Worm (Caenorhabditis elegans): ENCODE measurements around the gene chil-13.

Gene chil-13

DNA sequence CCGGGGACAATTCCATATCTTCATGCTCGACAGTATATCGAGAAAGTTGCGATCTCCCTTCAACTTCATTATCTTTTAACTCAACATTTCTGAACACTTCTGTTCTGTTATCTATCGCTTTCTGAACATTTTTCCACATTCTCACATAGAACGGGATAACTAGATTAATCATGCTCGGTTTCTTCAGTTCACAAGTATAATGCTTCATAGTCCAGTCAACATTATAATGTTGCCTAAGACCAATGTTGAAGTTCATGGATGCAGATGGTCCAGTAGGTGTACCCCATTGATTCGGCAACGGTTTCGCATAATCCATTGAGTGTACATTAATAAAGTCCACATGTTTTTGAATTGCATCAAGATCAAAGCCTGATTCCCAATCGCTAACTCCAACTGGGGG lies 726 bp upstream of the chil-13 start:
- TF ChIP-seq rnt-1 (tag; optimal IDR thresholded peaks at IDR 0.05) (no peak), pha-4 (tag; optimal IDR thresholded peaks at IDR 0.05) (no peak), npax-4 (tag; optimal IDR thresholded peaks at IDR 0.05) (no peak), ets-4 (tag; optimal IDR thresholded peaks at IDR 0.05) (no peak), fax-1 (tag; optimal IDR thresholded peaks at IDR 0.05) (no peak), ceh-45 (GFP tag; IDR thresholded peaks at IDR 0.05) (no peak), pha-2 (tag; optimal IDR thresholded peaks at IDR 0.05) (no peak), syd-9 (tag; optimal IDR thresholded peaks at IDR 0.05) (no peak)

DNA sequence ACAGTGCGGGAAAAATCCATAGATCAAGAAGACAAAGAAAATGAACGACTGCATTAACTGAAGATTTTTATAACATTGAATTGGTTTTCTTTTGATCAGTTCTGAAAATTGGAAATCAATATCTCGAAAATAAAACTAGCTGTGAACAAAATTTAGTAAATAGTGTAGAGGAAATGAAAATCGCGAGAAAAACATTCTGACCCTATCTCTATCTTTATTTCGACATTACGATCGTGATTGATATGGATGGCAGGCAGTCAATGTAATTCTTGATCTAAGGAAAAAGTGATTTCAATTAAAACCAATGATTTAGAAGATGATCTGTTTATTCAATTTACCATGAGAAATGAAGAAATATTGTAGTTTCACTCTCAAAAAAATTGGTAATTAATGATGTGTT lies 2.1 kb downstream of the chil-13 start, which contains the start of gene kin-16:
Gene kin-16 (minus strand): TSS at position 101 of the 400 bp plus-strand sequence.
- TF ChIP-seq che-1 (tag; optimal IDR thresholded peaks at IDR 0.05) = no peak
- no peak for TF ChIP-seq zip-5 (tag; optimal IDR thresholded peaks at IDR 0.05)
- TF ChIP-seq dmd-4 (tag; optimal IDR thresholded peaks at IDR 0.05; ENCODE audit: borderline replicate concordance) = no peak
- TF ChIP-seq ref-2 (tag; optimal IDR thresholded peaks at IDR 0.05) = no peak
- no peak for TF ChIP-seq ceh-24 (tag; optimal IDR thresholded peaks at IDR 0.05)
- no peak for TF ChIP-seq T23F11.4 (GFP tag; optimal IDR thresholded peaks at IDR 0.05)

DNA sequence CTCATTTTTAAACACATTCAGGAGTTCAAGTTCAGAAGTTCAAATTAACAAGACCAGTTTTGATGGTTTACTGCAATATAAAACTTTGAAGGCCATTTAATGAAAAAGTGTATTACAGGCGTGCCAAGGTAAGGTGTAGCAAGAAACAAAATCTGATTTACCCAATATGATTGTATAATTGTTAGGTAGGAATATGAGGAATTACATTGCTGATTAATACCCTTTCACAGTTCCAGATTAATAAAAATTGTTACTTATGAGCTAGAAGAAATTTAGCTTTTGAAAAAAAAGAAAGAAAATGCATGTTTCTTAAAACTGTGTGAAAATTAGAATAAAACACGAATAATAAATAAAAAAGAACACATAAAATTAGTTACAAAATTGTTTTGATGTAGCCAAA lies 4.5 kb downstream of the chil-13 start, which contains the start of gene kin-15:
Gene kin-15 (minus strand): TSS at position 101 of the 400 bp plus-strand sequence.
- TF ChIP-seq unc-42 (tag; optimal IDR thresholded peaks at IDR 0.05) (no peak), pros-1 (tag; optimal IDR thresholded peaks at IDR 0.05) (no peak), fkh-6 (tag; optimal IDR thresholded peaks at IDR 0.05) (no peak)

DNA sequence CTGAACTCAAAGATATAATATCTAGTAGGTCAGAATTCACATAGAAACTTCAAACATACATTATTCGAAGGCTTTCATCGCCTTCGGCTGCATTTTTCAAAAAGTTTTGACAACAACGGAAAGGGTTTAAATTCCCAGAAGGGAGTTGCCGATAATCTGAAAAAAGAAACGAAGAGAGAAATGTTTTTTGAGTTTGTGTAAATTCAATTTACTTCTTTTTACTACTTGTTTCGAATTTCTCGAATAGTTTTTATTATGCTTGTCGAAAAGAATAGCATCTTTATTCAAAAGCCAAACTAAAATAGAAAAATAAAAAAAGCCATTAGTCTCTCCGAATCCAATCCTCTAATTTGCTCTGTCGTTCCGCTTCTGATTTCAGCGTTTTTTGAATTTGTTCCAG lies 7.0 kb downstream of the chil-13 start:
- TF ChIP-seq pat-9 (tag; optimal IDR thresholded peaks at IDR 0.05) (no peak), pha-4 (tag; optimal IDR thresholded peaks at IDR 0.05) (no peak), ceh-34 (tag; optimal IDR thresholded peaks at IDR 0.05) (no peak), syd-9 (tag; optimal IDR thresholded peaks at IDR 0.05) (no peak), C38D4.7 (GFP tag; optimal IDR thresholded peaks at IDR 0.05) (no peak), rnt-1 (tag; optimal IDR thresholded peaks at IDR 0.05) (no peak), che-1 (tag; optimal IDR thresholded peaks at IDR 0.05) (no peak), gmeb-2 (tag; optimal IDR thresholded peaks at IDR 0.05) (no peak), tbx-2 (tag; optimal IDR thresholded peaks at IDR 0.05) (no peak), ceh-9 (tag; optimal IDR thresholded peaks at IDR 0.05) (no peak), fax-1 (tag; optimal IDR thresholded peaks at IDR 0.05) (no peak), ref-2 (tag; optimal IDR thresholded peaks at IDR 0.05) (no peak), sox-4 (tag; optimal IDR thresholded peaks at IDR 0.05) (no peak), ahr-1 (tag; optimal IDR thresholded peaks at IDR 0.05) (no peak)

DNA sequence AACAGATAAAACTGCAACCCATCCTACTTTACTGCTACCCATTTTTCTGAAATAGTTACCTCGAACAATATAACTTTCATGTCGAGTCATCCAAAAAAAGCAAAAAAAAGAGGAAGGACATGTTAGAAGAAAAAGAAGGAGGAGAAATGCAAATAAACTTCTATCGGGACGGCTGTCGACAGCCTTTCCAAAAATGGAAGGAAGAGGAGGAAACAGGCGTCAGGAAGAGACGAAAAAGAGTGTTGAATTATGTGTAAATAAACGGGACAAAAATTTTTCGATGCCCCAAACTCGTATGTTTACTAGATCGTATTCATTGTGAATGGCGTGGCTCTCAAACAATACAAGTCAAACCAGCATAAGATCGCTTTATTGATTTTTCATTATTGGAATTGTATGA lies 10.5 kb downstream of the chil-13 start, which contains the start of gene M176.5:
Gene M176.5 (minus strand): TSS at position 101 of the 400 bp plus-strand sequence.
- TF ChIP-seq ets-4 (tag; optimal IDR thresholded peaks at IDR 0.05) (no peak), syd-9 (tag; optimal IDR thresholded peaks at IDR 0.05) (no peak), nhr-232 (tag; optimal IDR thresholded peaks at IDR 0.05) (no peak), ceh-30 (tag; optimal IDR thresholded peaks at IDR 0.05) (no peak), ahr-1 (tag; optimal IDR thresholded peaks at IDR 0.05) (no peak), pat-9 (tag; optimal IDR thresholded peaks at IDR 0.05) (no peak), odd-2 (tag; optimal IDR thresholded peaks at IDR 0.05) (no peak), zip-5 (tag; optimal IDR thresholded peaks at IDR 0.05) (no peak), elt-4 (tag; optimal IDR thresholded peaks at IDR 0.05) (no peak), hlh-30 (tag; optimal IDR thresholded peaks at IDR 0.05; ENCODE audit: insufficient read depth) (no peak), lin-11 (tag; optimal IDR thresholded peaks at IDR 0.05) (no peak), dve-1 (tag; optimal IDR thresholded peaks at IDR 0.05) (no peak), unc-86 (tag; optimal IDR thresholded peaks at IDR 0.05) (no peak), elt-2 (tag; optimal IDR thresholded peaks at IDR 0.05) (no peak), madf-2 (tag; optimal IDR thresholded peaks at IDR 0.05) (no peak), Y22D7AL.16 (tag; optimal IDR thresholded peaks at IDR 0.05) (no peak), fkh-6 (tag; optimal IDR thresholded peaks at IDR 0.05) (no peak), ceh-31 (tag; optimal IDR thresholded peaks at IDR 0.05) (no peak)
